Fruit fly (Drosophila melanogaster): ENCODE data around the gene Kif19A.

Gene Kif19A

DNA sequence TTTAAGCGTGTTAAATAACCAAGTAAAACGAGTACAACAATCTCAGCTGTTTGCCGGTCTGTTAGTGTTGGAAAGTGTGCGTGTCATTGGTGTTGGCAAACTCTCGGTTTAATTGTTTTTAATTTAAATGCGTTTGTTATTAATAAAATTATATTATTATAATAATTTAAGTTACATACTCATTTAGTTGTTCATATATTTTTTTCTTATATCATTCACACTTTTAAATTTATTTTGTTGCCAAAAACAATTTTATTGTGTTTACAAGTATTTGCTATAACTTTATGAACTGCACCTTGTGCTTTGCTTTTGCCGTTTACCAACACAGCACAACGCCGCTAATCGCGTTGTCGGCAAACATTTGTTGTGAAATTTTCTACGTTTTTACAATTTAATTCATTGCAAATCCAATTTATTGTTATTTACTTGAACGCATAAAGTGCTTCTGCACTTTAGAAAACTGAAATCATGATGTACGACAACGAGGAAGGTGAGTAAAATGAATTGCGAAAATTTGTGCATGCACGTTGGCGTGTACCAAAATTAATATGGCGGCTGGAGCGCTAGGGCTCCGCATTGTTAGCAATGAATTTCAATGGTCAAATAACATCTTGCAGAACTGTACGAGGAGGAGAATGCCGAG lies 7.3 kb upstream of the Kif19A start, which contains the start of the genes 140up and Polr2B (continued):
- peak; percentile 97 for TF ChIP-seq Ptx1 (GFP tag; IDR thresholded peaks at IDR 0.05)
- peak; percentile 89 for TF ChIP-seq Mad (GFP tag; optimal IDR thresholded peaks at IDR 0.05)
- peak; percentile 76 for TF ChIP-seq jumu (GFP tag; optimal IDR thresholded peaks at IDR 0.05)
- peak; percentile 97 for TF ChIP-seq CG9932 (GFP tag; IDR thresholded peaks at IDR 0.05)
- no peak for TF ChIP-seq Dfd (GFP tag; optimal IDR thresholded peaks at IDR 0.05)
- peak; percentile 70 for TF ChIP-seq CG8765 (GFP tag; IDR thresholded peaks at IDR 0.05)
- peak; percentile 79 for TF ChIP-seq CG9609 (GFP tag; optimal IDR thresholded peaks at IDR 0.05)
- peak; percentile 95 for TF ChIP-seq CG12659 (GFP tag; optimal IDR thresholded peaks at IDR 0.05)
- peak; percentile 95 for TF ChIP-seq CG18599 (GFP tag; optimal IDR thresholded peaks at IDR 0.05)
- peak; percentile 27 for TF ChIP-seq BEAF-32 (GFP tag; optimal IDR thresholded peaks at IDR 0.05)
- peak; percentile 94 for TF ChIP-seq CG8924 (tag; optimal IDR thresholded peaks at IDR 0.05)
- no peak for TF ChIP-seq CG1832 (GFP tag; optimal IDR thresholded peaks at IDR 0.05)
- TF ChIP-seq rib (GFP tag; IDR thresholded peaks at IDR 0.05) = peak; percentile 92
- peak; percentile 73 for TF ChIP-seq fu2 (GFP tag; optimal IDR thresholded peaks at IDR 0.05)
- peak; percentile 23 for TF ChIP-seq Dp (GFP tag; optimal IDR thresholded peaks at IDR 0.05)
- no peak for TF ChIP-seq lov (optimal IDR thresholded peaks at IDR 0.05)
- peak; percentile 78; the same call in 1 of the 3 replicates for TF ChIP-seq lov (GFP tag; IDR thresholded peaks at IDR 0.05)
- peak; percentile 96 for TF ChIP-seq Rfx (GFP tag; IDR thresholded peaks at IDR 0.05)
- peak; percentile 83 for TF ChIP-seq Dip3 (GFP tag; optimal IDR thresholded peaks at IDR 0.05)
- peak; percentile 95 for TF ChIP-seq lmd (GFP tag; IDR thresholded peaks at IDR 0.05)
- no peak for TF ChIP-seq hbn (GFP tag; IDR thresholded peaks at IDR 0.05; ENCODE audit: partially characterized antibody)
- TF ChIP-seq chm (GFP tag; IDR thresholded peaks at IDR 0.05) = 0 out of 2 replicates have a peak, but pooled peaks have one; percentile 43
- peak; percentile 50 for TF ChIP-seq CG6654 (GFP tag; optimal IDR thresholded peaks at IDR 0.05)
- TF ChIP-seq gcm2 (GFP tag; optimal IDR thresholded peaks at IDR 0.05) = no peak
- TF ChIP-seq CG32532 (GFP tag; IDR thresholded peaks at IDR 0.05) = peak; percentile 95
- TF ChIP-seq CG1233 (GFP tag; optimal IDR thresholded peaks at IDR 0.05) = peak; percentile 92
- TF ChIP-seq CG9876 (GFP tag; optimal IDR thresholded peaks at IDR 0.05) = peak; percentile 55
- TF ChIP-seq ken (GFP tag; IDR thresholded peaks at IDR 0.05) = peak; percentile 92; the same call in 2 of the 3 replicates
- peak; percentile 82 for TF ChIP-seq CG15514 (GFP tag; optimal IDR thresholded peaks at IDR 0.05)
- peak; percentile 26; the same call in 1 of the 2 replicates for TF ChIP-seq Scr (GFP tag; IDR thresholded peaks at IDR 0.05; ENCODE audit: partially characterized antibody)
- peak; percentile 91 for TF ChIP-seq CG16815 (GFP tag; optimal IDR thresholded peaks at IDR 0.05)
- TF ChIP-seq CG7987 (GFP tag; optimal IDR thresholded peaks at IDR 0.05) = peak; percentile 73
- TF ChIP-seq slou (GFP tag; optimal IDR thresholded peaks at IDR 0.05) = peak; percentile 86
- TF ChIP-seq YL-1 (GFP tag; optimal IDR thresholded peaks at IDR 0.05) = peak; percentile 88
- no peak for TF ChIP-seq CG6791 (GFP tag; IDR thresholded peaks at IDR 0.05; ENCODE audit: partially characterized antibody)
- peak; percentile 77 for TF ChIP-seq CG10431 (GFP tag; optimal IDR thresholded peaks at IDR 0.05)
- peak; percentile 92 for TF ChIP-seq CG3281 (GFP tag; optimal IDR thresholded peaks at IDR 0.05)
- TF ChIP-seq fd102C (GFP tag; optimal IDR thresholded peaks at IDR 0.05) = peak; percentile 8
- TF ChIP-seq HmgD (GFP tag; optimal IDR thresholded peaks at IDR 0.05) = peak; percentile 58
- peak; percentile 93 for TF ChIP-seq CG12104 (GFP tag; optimal IDR thresholded peaks at IDR 0.05)
- peak; percentile 58 for TF ChIP-seq Ets97D (GFP tag; optimal IDR thresholded peaks at IDR 0.05)
- peak; percentile 90 for TF ChIP-seq CG34376 (GFP tag; optimal IDR thresholded peaks at IDR 0.05)
- TF ChIP-seq Lhr (GFP tag; optimal IDR thresholded peaks at IDR 0.05) = peak; percentile 60
- TF ChIP-seq CG7963 (GFP tag; IDR thresholded peaks at IDR 0.05; ENCODE audit: partially characterized antibody) = no peak
- no peak for TF ChIP-seq pan (optimal IDR thresholded peaks at IDR 0.05)
- peak in 1 of 2 experiments; percentile 94 for TF ChIP-seq pan (GFP tag; optimal IDR thresholded peaks at IDR 0.05 in 1 of 2, IDR thresholded peaks at IDR 0.05 in 1 of 2)
- TF ChIP-seq CG30403 (GFP tag; optimal IDR thresholded peaks at IDR 0.05) = peak; percentile 97
- 0 out of 2 replicates have a peak, but pooled peaks have one; percentile 35 for TF ChIP-seq Lim3 (GFP tag; IDR thresholded peaks at IDR 0.05)
- peak; percentile 93 for TF ChIP-seq CG32772 (GFP tag; IDR thresholded peaks at IDR 0.05)
- TF ChIP-seq Xbp1 (GFP tag; optimal IDR thresholded peaks at IDR 0.05) = peak; percentile 96
